Worm (Caenorhabditis elegans) whole organism, L2 larva: ENCODE measurements around the gene vab-7.

Source experiments
- F13H6.1 ChIP-seq: sonication (generic microtip); optimal IDR thresholded peaks from 2 replicates; lab custom pipeline; 2016; ENCODE audit warnings: missing genetic modification characterization, missing compliant biosample characterization
- aly-2 ChIP-seq: fragments of 150-350 bp; optimal IDR thresholded peaks from 2 replicates; lab custom pipeline; 2014; ENCODE audit warnings: missing biosample characterization, missing genetic modification characterization
- ama-1 ChIP-seq: fragments of 150-350 bp; optimal IDR thresholded peaks from 2 replicates; lab custom pipeline; 2018; ENCODE audit warnings: inconsistent platforms
- ceh-16 ChIP-seq: fragments of 150-350 bp; optimal IDR thresholded peaks from 2 replicates; lab custom pipeline; 2014; ENCODE audit warnings: missing biosample characterization, missing genetic modification characterization
- dmd-4 ChIP-seq: sonication (generic microtip); optimal IDR thresholded peaks from 2 replicates; lab custom pipeline; 2017; ENCODE audit warnings: missing biosample characterization, missing genetic modification characterization
- lin-13 ChIP-seq: fragments of 150-350 bp; optimal IDR thresholded peaks from 2 replicates; lab custom pipeline; 2014; ENCODE audit warnings: missing biosample characterization, missing genetic modification reagents, missing genetic modification characterization
- mab-5 ChIP-seq: fragments of 150-350 bp; optimal IDR thresholded peaks from 2 replicates; lab custom pipeline; 2014; ENCODE audit warnings: missing biosample characterization, missing genetic modification characterization
- nhr-25 ChIP-seq: fragments of 150-350 bp; sonication (generic microtip); optimal IDR thresholded peaks from 3 replicates; lab custom pipeline; 2014; ENCODE audit warnings: missing biosample characterization, missing genetic modification characterization
- nhr-6 ChIP-seq: fragments of 150-350 bp; optimal IDR thresholded peaks from 2 replicates; lab custom pipeline; 2014; ENCODE audit warnings: missing biosample characterization, missing genetic modification characterization
- snpc-4 ChIP-seq: fragments of 150-350 bp; optimal IDR thresholded peaks from 2 replicates; lab custom pipeline; 2014; ENCODE audit warnings: missing biosample characterization, missing genetic modification characterization
- zag-1 ChIP-seq: fragments of 150-350 bp; optimal IDR thresholded peaks from 2 replicates; lab custom pipeline; 2014; ENCODE audit warnings: missing biosample characterization, missing genetic modification characterization
- ztf-11 ChIP-seq: sonication (generic microtip); optimal IDR thresholded peaks from 2 replicates; lab custom pipeline; 2017; ENCODE audit warnings: missing biosample characterization, missing genetic modification characterization

ce11 chrIII:10935944-10936343 is 15.8 kb downstream of the vab-7 start, which contains the start of gene rle-1:
- TF ChIP-seq dmd-4 (tag; lab: Kevin White, UChicago), result no peak
- TF ChIP-seq snpc-4 (tag; lab: Kevin White, UChicago), result no peak
- TF ChIP-seq nhr-25 (tag; lab: Kevin White, UChicago), result no peak
- TF ChIP-seq mab-5 (tag; lab: Kevin White, UChicago), result no peak
- TF ChIP-seq zag-1 (tag; lab: Kevin White, UChicago), result no peak
- no peak for TF ChIP-seq F13H6.1
- no peak for TF ChIP-seq ama-1 (lab: Kevin White, UChicago)
- no peak for TF ChIP-seq ceh-16
- no peak for TF ChIP-seq ztf-11 (tag; lab: Kevin White, UChicago)
- TF ChIP-seq aly-2 (tag; lab: Kevin White, UChicago), result no peak
- TF ChIP-seq lin-13 (GFP tag; lab: Kevin White, UChicago), result no peak
- TF ChIP-seq nhr-6 (tag; lab: Kevin White, UChicago), result no peak
